Worm (Caenorhabditis elegans): Measurements from ENCODE around the gene F09C12.2.
A peak's percentile ranks its signal among the peaks of the same experiment; 100 is the strongest.

Gene F09C12.2

ce11 chrII:5109693-5110092 is at the start of gene F09C12.2:
Gene F09C12.2 (plus strand): TSS chrII:5110012.
- TF ChIP-seq aptf-2 (GFP tag; conservative IDR thresholded peaks at IDR 0.05): no peak
- no peak for TF ChIP-seq ztf-3 (GFP tag; optimal IDR thresholded peaks at IDR 0.05)
- TF ChIP-seq atf-7 (tag; optimal IDR thresholded peaks at IDR 0.05): no peak
- no peak for TF ChIP-seq let-526 (GFP tag; IDR thresholded peaks at IDR 0.05)
- TF ChIP-seq F49E8.2 (tag; optimal IDR thresholded peaks at IDR 0.05; ENCODE audit: insufficient read depth): no peak
- TF ChIP-seq mel-28 (tag; optimal IDR thresholded peaks at IDR 0.05; ENCODE audit: borderline replicate concordance): no peak
- TF ChIP-seq B0261.1 (tag; optimal IDR thresholded peaks at IDR 0.05): no peak
- TF ChIP-seq K12H6.12 (tag; optimal IDR thresholded peaks at IDR 0.05): no peak
- no peak for TF ChIP-seq C06A6.2 (GFP tag; conservative IDR thresholded peaks at IDR 0.05)
- no peak for TF ChIP-seq hsf-1 (GFP tag; IDR thresholded peaks at IDR 0.05)
- TF ChIP-seq F23B12.7 (tag; optimal IDR thresholded peaks at IDR 0.05; ENCODE audit: insufficient read depth): no peak

DNA sequence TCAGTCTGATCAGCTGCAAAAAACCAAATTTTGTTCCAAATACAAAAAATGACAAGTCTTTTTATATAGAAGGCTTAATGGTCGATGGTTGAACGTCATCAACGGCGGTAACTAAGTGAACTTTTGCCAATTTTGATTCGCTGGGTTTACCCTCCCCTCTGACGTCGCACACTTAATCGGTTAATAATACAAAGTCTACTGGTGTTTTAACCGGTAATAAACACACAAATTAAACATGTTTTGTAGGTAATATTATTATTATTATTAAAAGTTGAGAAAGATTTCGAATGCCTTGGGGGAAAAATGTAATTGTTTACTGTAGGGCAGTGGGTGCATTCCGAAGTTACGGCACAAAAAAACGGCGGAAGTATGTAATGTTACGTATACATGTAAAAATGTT is 49.1 kb upstream of the F09C12.2 start, which contains the start of gene pho-12:
Gene pho-12, minus strand, starts transcription at position 101 of the 400 bp plus-strand sequence.
- TF ChIP-seq ZK185.1 (tag; optimal IDR thresholded peaks at IDR 0.05; ENCODE audit: poor library complexity, severe bottlenecking) (no peak), B0336.3 (GFP tag; IDR thresholded peaks at IDR 0.05) (no peak), bed-2 (GFP tag; IDR thresholded peaks at IDR 0.05) (no peak), snpc-1.1 (tag; optimal IDR thresholded peaks at IDR 0.05; ENCODE audit: insufficient read depth) (no peak), ceh-91 (GFP tag; IDR thresholded peaks at IDR 0.05) (no peak), ztf-25 (GFP tag; IDR thresholded peaks at IDR 0.05) (no peak), snpc-4 (GFP tag; optimal IDR thresholded peaks at IDR 0.05) (no peak), snpc-4 (tag; optimal IDR thresholded peaks at IDR 0.05) (no peak), rpc-1 (optimal IDR thresholded peaks at IDR 0.05) (no peak), rpc-1 (tag; optimal IDR thresholded peaks at IDR 0.05) (no peak), dox-1 (GFP tag; IDR thresholded peaks at IDR 0.05) (no peak), ceh-58 (GFP tag; IDR thresholded peaks at IDR 0.05) (no peak), nfya-2 (GFP tag; IDR thresholded peaks at IDR 0.05) (no peak), mes-4 (tag; optimal IDR thresholded peaks at IDR 0.05) (no peak), ceh-100 (GFP tag; IDR thresholded peaks at IDR 0.05) (no peak), F37B4.10 (GFP tag; IDR thresholded peaks at IDR 0.05) (no peak), somi-1 (GFP tag; optimal IDR thresholded peaks at IDR 0.05) (no peak)

- peak; percentile 94 for TF ChIP-seq efl-1 (GFP tag; optimal IDR thresholded peaks at IDR 0.05)
- peak; percentile 80 for TF ChIP-seq ceh-91 (GFP tag; IDR thresholded peaks at IDR 0.05)
- no peak for TF ChIP-seq akir-1 (GFP tag; optimal IDR thresholded peaks at IDR 0.05)
- no peak for TF ChIP-seq sdz-38 (tag; optimal IDR thresholded peaks at IDR 0.05)
- no peak for TF ChIP-seq gei-17 (GFP tag; optimal IDR thresholded peaks at IDR 0.05)
- peak; percentile 16 for TF ChIP-seq ztf-18 (tag; optimal IDR thresholded peaks at IDR 0.05)
- no peak for TF ChIP-seq nhr-90 (tag; optimal IDR thresholded peaks at IDR 0.05)
- TF ChIP-seq ztf-6 (GFP tag; IDR thresholded peaks at IDR 0.05): no peak
- TF ChIP-seq ztf-3 (GFP tag; optimal IDR thresholded peaks at IDR 0.05): no peak
- TF ChIP-seq ceh-100 (GFP tag; IDR thresholded peaks at IDR 0.05): peak; percentile 96
- no peak for TF ChIP-seq F22D6.2 (tag; optimal IDR thresholded peaks at IDR 0.05)
- no peak for TF ChIP-seq let-526 (GFP tag; IDR thresholded peaks at IDR 0.05)
- TF ChIP-seq hmg-1.2 (GFP tag; IDR thresholded peaks at IDR 0.05): peak; percentile 42; the same call in 1 of the 2 replicates
- TF ChIP-seq rpc-1 (optimal IDR thresholded peaks at IDR 0.05): no peak
- no peak for TF ChIP-seq rpc-1 (tag; optimal IDR thresholded peaks at IDR 0.05)
- TF ChIP-seq C17E4.6 (GFP tag; IDR thresholded peaks at IDR 0.05): no peak
- TF ChIP-seq ZK185.1 (tag; optimal IDR thresholded peaks at IDR 0.05; ENCODE audit: poor library complexity, severe bottlenecking): peak; percentile 20
- TF ChIP-seq attf-5 (GFP tag; optimal IDR thresholded peaks at IDR 0.05): peak; percentile 79
- peak; percentile 28 for TF ChIP-seq nhr-80 (tag; optimal IDR thresholded peaks at IDR 0.05)
- TF ChIP-seq T26A5.8 (tag; optimal IDR thresholded peaks at IDR 0.05): no peak
- TF ChIP-seq Y53F4B.3 (GFP tag; IDR thresholded peaks at IDR 0.05): no peak
- no peak for TF ChIP-seq egl-44 (GFP tag; IDR thresholded peaks at IDR 0.05)
- TF ChIP-seq tbx-9 (tag; optimal IDR thresholded peaks at IDR 0.05; ENCODE audit: borderline replicate concordance): no peak
- TF ChIP-seq tlf-1 (GFP tag; optimal IDR thresholded peaks at IDR 0.05): peak; percentile 0
- no peak for TF ChIP-seq hrde-1 (tag; optimal IDR thresholded peaks at IDR 0.05; ENCODE audit: borderline replicate concordance)
Measured at ce11 chrII:5061794-5062368, 47.9 kb upstream of the F09C12.2 start, which contains the start of gene smc-5. Gene smc-5 (plus strand): TSS chrII:5062125.

Measured in whole organism, young adult.